Worm (Caenorhabditis elegans): ENCODE measurements around the gene M117.1.

Gene M117.1

ce11 chrIV:11787793-11788192, 26.3 kb upstream of the M117.1 start:
- TF ChIP-seq dsc-1 (tag; optimal IDR thresholded peaks at IDR 0.05), result peak; percentile 66
- no peak for TF ChIP-seq efl-1 (optimal IDR thresholded peaks at IDR 0.05)
- TF ChIP-seq efl-1 (GFP tag; optimal IDR thresholded peaks at IDR 0.05 in 1 of 2), result no peak

ce11 chrIV:11788383-11788963, 25.6 kb upstream of the M117.1 start:
- peak; percentile 84 for TF ChIP-seq lin-14 (GFP tag; optimal IDR thresholded peaks at IDR 0.05)
- no peak for TF ChIP-seq swsn-7 (tag; optimal IDR thresholded peaks at IDR 0.05)
- TF ChIP-seq nhr-28 (tag; optimal IDR thresholded peaks at IDR 0.05), result no peak
- TF ChIP-seq hlh-4 (tag; optimal IDR thresholded peaks at IDR 0.05), result no peak
- TF ChIP-seq lsy-2 (tag; optimal IDR thresholded peaks at IDR 0.05), result peak in 1 of 2 experiments; percentile 9
- TF ChIP-seq lir-3 (tag; optimal IDR thresholded peaks at IDR 0.05; ENCODE audit: poor library complexity), result no peak
- no peak for TF ChIP-seq sup-37 (GFP tag; optimal IDR thresholded peaks at IDR 0.05)
- peak; percentile 83 for TF ChIP-seq ces-1 (GFP tag; optimal IDR thresholded peaks at IDR 0.05)
- TF ChIP-seq lin-13 (GFP tag; optimal IDR thresholded peaks at IDR 0.05), result no peak
- TF ChIP-seq fkh-10 (GFP tag; optimal IDR thresholded peaks at IDR 0.05), result peak; percentile 73
- TF ChIP-seq unc-86 (tag; optimal IDR thresholded peaks at IDR 0.05), result peak; percentile 27
- TF ChIP-seq nhr-19 (GFP tag; conservative IDR thresholded peaks at IDR 0.05), result no peak
- peak in 1 of 2 experiments; percentile 4 for TF ChIP-seq lin-35 (GFP tag; optimal IDR thresholded peaks at IDR 0.05)
- peak; percentile 14 for TF ChIP-seq nhr-71 (tag; optimal IDR thresholded peaks at IDR 0.05)
- TF ChIP-seq tbx-2 (tag; optimal IDR thresholded peaks at IDR 0.05), result no peak
- TF ChIP-seq mep-1 (tag; optimal IDR thresholded peaks at IDR 0.05), result peak; percentile 39
- TF ChIP-seq xbp-1 (tag; optimal IDR thresholded peaks at IDR 0.05), result no peak
- TF ChIP-seq zag-1 (tag; optimal IDR thresholded peaks at IDR 0.05), result peak; percentile 29
- TF ChIP-seq nhr-47 (tag; optimal IDR thresholded peaks at IDR 0.05), result peak; percentile 5

ce11 chrIV:11792495-11792894, 21.6 kb upstream of the M117.1 start, which contains the start of gene H01G02.3:
Gene H01G02.3 (minus strand): TSS chrIV:11792595.
- no peak for TF ChIP-seq lir-3 (tag; optimal IDR thresholded peaks at IDR 0.05; ENCODE audit: poor library complexity)
- TF ChIP-seq sup-37 (GFP tag; optimal IDR thresholded peaks at IDR 0.05), result no peak
- no peak for TF ChIP-seq ceh-8 (GFP tag; optimal IDR thresholded peaks at IDR 0.05)
- no peak for TF ChIP-seq irx-1 (tag; optimal IDR thresholded peaks at IDR 0.05)
- TF ChIP-seq aha-1 (tag; optimal IDR thresholded peaks at IDR 0.05), result no peak
- TF ChIP-seq jun-1 (tag; optimal IDR thresholded peaks at IDR 0.05), result no peak
- TF ChIP-seq tbx-2 (tag; optimal IDR thresholded peaks at IDR 0.05), result no peak
- TF ChIP-seq nhr-47 (tag; optimal IDR thresholded peaks at IDR 0.05), result no peak
- no peak for TF ChIP-seq xbp-1 (tag; optimal IDR thresholded peaks at IDR 0.05)
- no peak for TF ChIP-seq ztf-4 (tag; optimal IDR thresholded peaks at IDR 0.05)
- no peak for TF ChIP-seq ztf-11 (tag; optimal IDR thresholded peaks at IDR 0.05)
- no peak for TF ChIP-seq mef-2 (tag; optimal IDR thresholded peaks at IDR 0.05)

ce11 chrIV:11793170-11793569, 20.9 kb upstream of the M117.1 start:
- TF ChIP-seq ama-1 (optimal IDR thresholded peaks at IDR 0.05), result no peak
- TF ChIP-seq nhr-11 (tag; optimal IDR thresholded peaks at IDR 0.05), result no peak
- no peak for TF ChIP-seq mdl-1 (tag; optimal IDR thresholded peaks at IDR 0.05)
- TF ChIP-seq irx-1 (tag; optimal IDR thresholded peaks at IDR 0.05), result no peak
- no peak for TF ChIP-seq ceh-63 (GFP tag; optimal IDR thresholded peaks at IDR 0.05)
- no peak for TF ChIP-seq ztf-4 (tag; optimal IDR thresholded peaks at IDR 0.05)
- no peak for TF ChIP-seq tlp-1 (tag; optimal IDR thresholded peaks at IDR 0.05)
- no peak for TF ChIP-seq vab-15 (tag; optimal IDR thresholded peaks at IDR 0.05)
- TF ChIP-seq isw-1 (GFP tag; IDR thresholded peaks at IDR 0.05), result peak; percentile 11; the same call in 1 of the 2 replicates
- TF ChIP-seq nhr-19 (GFP tag; conservative IDR thresholded peaks at IDR 0.05), result no peak
- no peak for TF ChIP-seq unc-30 (tag; optimal IDR thresholded peaks at IDR 0.05)
- TF ChIP-seq ceh-82 (tag; optimal IDR thresholded peaks at IDR 0.05), result peak in 1 of 3 experiments; percentile 6
- peak; percentile 29 for TF ChIP-seq unc-86 (tag; optimal IDR thresholded peaks at IDR 0.05)
- no peak for TF ChIP-seq pqm-1 (tag; optimal IDR thresholded peaks at IDR 0.05)
- no peak for TF ChIP-seq blmp-1 (tag; optimal IDR thresholded peaks at IDR 0.05)
- TF ChIP-seq lin-39 (tag; optimal IDR thresholded peaks at IDR 0.05), result no peak
- TF ChIP-seq efl-1 (optimal IDR thresholded peaks at IDR 0.05), result no peak
- no peak for TF ChIP-seq efl-1 (GFP tag; optimal IDR thresholded peaks at IDR 0.05 in 1 of 2)
- TF ChIP-seq egl-13 (tag; optimal IDR thresholded peaks at IDR 0.05), result no peak
- TF ChIP-seq mef-2 (tag; optimal IDR thresholded peaks at IDR 0.05), result no peak
- no peak for TF ChIP-seq lir-3 (tag; optimal IDR thresholded peaks at IDR 0.05; ENCODE audit: poor library complexity)
- TF ChIP-seq ceh-8 (GFP tag; optimal IDR thresholded peaks at IDR 0.05), result no peak
- peak in 1 of 2 experiments; percentile 2 for TF ChIP-seq lsy-2 (tag; optimal IDR thresholded peaks at IDR 0.05)
- TF ChIP-seq nhr-71 (tag; optimal IDR thresholded peaks at IDR 0.05), result no peak
- TF ChIP-seq lin-14 (GFP tag; optimal IDR thresholded peaks at IDR 0.05), result peak; percentile 83
- TF ChIP-seq ets-5 (GFP tag; IDR thresholded peaks at IDR 0.05), result no peak
- TF ChIP-seq nhr-77 (tag; optimal IDR thresholded peaks at IDR 0.05), result no peak
- TF ChIP-seq jun-1 (tag; optimal IDR thresholded peaks at IDR 0.05), result no peak
- no peak for TF ChIP-seq alr-1 (tag; optimal IDR thresholded peaks at IDR 0.05; ENCODE audit: borderline replicate concordance)

Data from whole organism, L1 larva.